Fruit fly (Drosophila melanogaster): ENCODE measurements around the gene AlaRS.

The AlaRS gene

dm6 chr2L:8350560-8351171, 30.9 kb downstream of the AlaRS start:
- TF ChIP-seq fkh (GFP tag; optimal IDR thresholded peaks at IDR 0.05) (peak; percentile 74), vri (GFP tag; optimal IDR thresholded peaks at IDR 0.05) (peak; percentile 28), CG11294 (GFP tag; IDR thresholded peaks at IDR 0.05) (no peak)

- TF ChIP-seq dac (GFP tag; optimal IDR thresholded peaks at IDR 0.05) (no peak), Eip78C (GFP tag) (peak; percentile 0)
These were observed 35.3 kb downstream of the AlaRS start, which contains the start of gene CG7778 for dm6 chr2L:8346260-8346659. CG7778 (plus strand) TSS chr2L:8346620.

dm6 chr2L:8344536-8344935, 37.0 kb downstream of the AlaRS start:
- TF ChIP-seq vri (GFP tag; optimal IDR thresholded peaks at IDR 0.05) (peak; percentile 70), CG8119 (GFP tag; IDR thresholded peaks at IDR 0.05) (no peak), CG15336 (GFP tag; IDR thresholded peaks at IDR 0.05) (no peak), svp (GFP tag) (peak; percentile 84)

dm6 chr2L:8342395-8342794, 39.2 kb downstream of the AlaRS start, which contains the start of gene CG14273:
CG14273 (plus strand) TSS chr2L:8342695.
- no peak for TF ChIP-seq Hr38 (GFP tag; optimal IDR thresholded peaks at IDR 0.05)
- no peak for TF ChIP-seq Gug (GFP tag; IDR thresholded peaks at IDR 0.05)
- no peak for TF ChIP-seq Lpt (GFP tag; optimal IDR thresholded peaks at IDR 0.05)

- TF ChIP-seq CG1621 (tag; optimal IDR thresholded peaks at IDR 0.05): no peak
- no peak for TF ChIP-seq Ets21C (GFP tag; optimal IDR thresholded peaks at IDR 0.05)
- TF ChIP-seq CG16779 (tag; optimal IDR thresholded peaks at IDR 0.05): no peak
- no peak for TF ChIP-seq CG10669 (GFP tag; optimal IDR thresholded peaks at IDR 0.05)
- no peak for TF ChIP-seq dsx (GFP tag; optimal IDR thresholded peaks at IDR 0.05; ENCODE audit: poor library complexity, severe bottlenecking)
- no peak for TF ChIP-seq Hr38 (GFP tag; optimal IDR thresholded peaks at IDR 0.05)
- no peak for TF ChIP-seq Hr39 (GFP tag; optimal IDR thresholded peaks at IDR 0.05)
- TF ChIP-seq Hr4 (GFP tag; optimal IDR thresholded peaks at IDR 0.05): no peak
- no peak for TF ChIP-seq net (GFP tag; optimal IDR thresholded peaks at IDR 0.05)
- TF ChIP-seq salr (GFP tag; optimal IDR thresholded peaks at IDR 0.05): no peak
- TF ChIP-seq CG11294 (GFP tag; IDR thresholded peaks at IDR 0.05): no peak
- no peak for TF ChIP-seq spab (GFP tag; optimal IDR thresholded peaks at IDR 0.05)
- TF ChIP-seq CG8319 (GFP tag; optimal IDR thresholded peaks at IDR 0.05): no peak
- no peak for TF ChIP-seq eg (GFP tag; IDR thresholded peaks at IDR 0.05)
These were observed 41.7 kb downstream of the AlaRS start for dm6 chr2L:8339751-8340349.

dm6 chr2L:8338039-8338438, 43.5 kb downstream of the AlaRS start, which contains the start of gene witty:
witty (plus strand) TSS chr2L:8338287.
- no peak for TF ChIP-seq Blimp-1 (GFP tag; optimal IDR thresholded peaks at IDR 0.05)
- TF ChIP-seq Hr38 (GFP tag; optimal IDR thresholded peaks at IDR 0.05): no peak
- TF ChIP-seq eg (GFP tag; IDR thresholded peaks at IDR 0.05): no peak
- no peak for TF ChIP-seq dac (GFP tag; optimal IDR thresholded peaks at IDR 0.05)
- TF ChIP-seq CG8632 (GFP tag; optimal IDR thresholded peaks at IDR 0.05): no peak

- TF ChIP-seq CG6163 (GFP tag; IDR thresholded peaks at IDR 0.05) (0 out of 3 replicates have a peak, but pooled peaks have one; percentile 23), OdsH (GFP tag; optimal IDR thresholded peaks at IDR 0.05) (peak; percentile 15), CG10631 (GFP tag; optimal IDR thresholded peaks at IDR 0.05) (no peak), Eip78C (GFP tag) (peak; percentile 73), achi (GFP tag; optimal IDR thresholded peaks at IDR 0.05) (peak; percentile 7), Sox15 (GFP tag; optimal IDR thresholded peaks at IDR 0.05) (no peak), CG3919 (GFP tag; optimal IDR thresholded peaks at IDR 0.05) (peak; percentile 6)
These were observed 46.9 kb downstream of the AlaRS start for dm6 chr2L:8334705-8335104.
